Worm (Caenorhabditis elegans) whole organism, L2 larva: ENCODE data around the gene dhhc-5.

ENCODE experiments used
- R02D3.7 ChIP-seq: fragments of 150-350 bp; optimal IDR thresholded peaks from 2 replicates; lab custom pipeline; 2014; ENCODE audit warnings: missing biosample characterization, missing genetic modification characterization
- blmp-1 ChIP-seq: sonication (generic microtip); optimal IDR thresholded peaks from 2 replicates; lab custom pipeline; 2017; ENCODE audit warnings: missing genetic modification characterization, mild to moderate bottlenecking, missing compliant biosample characterization, antibody characterized with exemption, moderate library complexity; ENCODE audit not compliant: insufficient read depth
- ceh-16 ChIP-seq: fragments of 150-350 bp; optimal IDR thresholded peaks from 2 replicates; lab custom pipeline; 2014; ENCODE audit warnings: missing biosample characterization, missing genetic modification characterization
- crh-2 ChIP-seq: sonication (generic microtip); optimal IDR thresholded peaks from 2 replicates; lab custom pipeline; 2017; ENCODE audit warnings: missing biosample characterization, missing genetic modification characterization
- fos-1 ChIP-seq: fragments of 150-350 bp; optimal IDR thresholded peaks from 2 replicates; lab custom pipeline; 2014; ENCODE audit warnings: missing biosample characterization, missing genetic modification characterization
- gmeb-1 ChIP-seq: fragments of 150-350 bp; optimal IDR thresholded peaks from 2 replicates; lab custom pipeline; 2014; ENCODE audit warnings: missing biosample characterization, missing genetic modification characterization
- lin-13 ChIP-seq: fragments of 150-350 bp; optimal IDR thresholded peaks from 2 replicates; lab custom pipeline; 2014; ENCODE audit warnings: missing biosample characterization, missing genetic modification reagents, missing genetic modification characterization
- lsy-2 ChIP-seq, 2 experiments: fragments of 150-350 bp in 1 of 2; sonication (generic microtip) in 1 of 2; optimal IDR thresholded peaks; 2 replicates each; lab custom pipeline; 2014 to 2017; ENCODE audit warnings: missing biosample characterization in 2 of 2, missing genetic modification characterization in 2 of 2
- nhr-21 ChIP-seq: fragments of 150-350 bp; optimal IDR thresholded peaks from 2 replicates; lab custom pipeline; 2014; ENCODE audit warnings: missing biosample characterization, missing genetic modification characterization
- sem-4 ChIP-seq: fragments of 150-350 bp; optimal IDR thresholded peaks from 2 replicates; lab custom pipeline; 2014; ENCODE audit warnings: missing biosample characterization, missing genetic modification reagents, missing genetic modification characterization
- sma-3 ChIP-seq: sonication (generic microtip); optimal IDR thresholded peaks from 2 replicates; lab custom pipeline; 2016; ENCODE audit warnings: missing genetic modification reagents, missing genetic modification characterization, missing compliant biosample characterization
- sma-9 ChIP-seq, 2 experiments: fragments of 150-350 bp in 1 of 2; sonication (generic microtip) in 1 of 2; optimal IDR thresholded peaks; 2 replicates each; lab custom pipeline; 2014 to 2016; ENCODE audit warnings: missing genetic modification characterization in 2 of 2, mild to moderate bottlenecking in 1 of 2, missing biosample characterization in 1 of 2, missing compliant biosample characterization in 1 of 2, missing genetic modification reagents in 1 of 2, moderate library complexity in 1 of 2

dhhc-5 gene

DNA sequence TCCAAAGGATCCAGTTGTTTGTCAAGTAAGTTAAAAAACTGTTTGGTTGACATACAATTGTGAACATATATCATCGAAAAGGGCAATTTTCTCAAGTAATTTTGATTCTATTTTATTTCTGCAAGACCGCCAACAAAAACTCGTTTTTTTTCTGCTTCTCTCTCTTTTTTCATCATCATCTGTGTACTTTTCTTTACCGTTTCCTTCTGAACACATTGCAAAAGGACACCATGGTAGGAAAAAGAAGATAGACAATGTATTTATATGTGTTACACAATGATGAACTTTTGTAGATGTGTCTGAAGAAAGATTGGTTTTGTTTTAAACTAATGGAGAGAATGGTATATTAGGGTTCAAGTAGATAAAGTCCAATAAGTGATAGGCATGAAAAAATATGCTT lies 50.0 kb downstream of the dhhc-5 start (continued):
- peak; percentile 11 for TF ChIP-seq nhr-21

DNA sequence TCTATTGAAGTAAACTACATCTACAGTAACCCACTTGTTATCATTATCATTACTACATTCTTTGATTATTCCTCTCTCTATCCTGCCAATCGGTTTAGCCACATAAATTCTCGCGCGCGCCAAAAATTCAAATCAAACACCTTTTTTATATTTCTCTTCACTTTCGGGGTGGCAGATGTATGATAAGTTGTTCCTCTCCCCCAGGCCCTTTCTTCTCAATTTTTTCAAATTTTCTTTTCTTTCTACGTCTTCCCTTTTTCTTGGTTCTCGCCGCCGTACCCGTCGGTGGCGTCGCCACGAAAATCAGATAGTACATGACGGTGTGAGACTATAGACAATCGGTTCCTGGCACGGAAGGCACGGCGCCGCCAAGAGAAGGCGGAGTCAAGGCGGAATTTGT lies 50.9 kb downstream of the dhhc-5 start, which contains the start of gene R05H11.2:
R05H11.2 (plus strand) TSS at position 333 of the 400 bp plus-strand sequence.
- TF ChIP-seq R02D3.7 (tag; lab: Kevin White, UChicago): no peak
- peak in 1 of 2 experiments; percentile 31 for TF ChIP-seq lsy-2 (tag; optimal IDR thresholded peaks at IDR 0.05; lab: Kevin White, UChicago)
- TF ChIP-seq lin-13 (GFP tag; lab: Kevin White, UChicago): no peak
- TF ChIP-seq nhr-21: peak; percentile 49
- peak; percentile 27 for TF ChIP-seq fos-1 (tag; lab: Kevin White, UChicago)
- peak; percentile 36 for TF ChIP-seq blmp-1 (tag; lab: Kevin White, UChicago)
- peak; percentile 29 for TF ChIP-seq ceh-16 (tag; lab: Kevin White, UChicago)
- no peak for TF ChIP-seq sem-4
- peak; percentile 41 for TF ChIP-seq sma-9 (GFP tag; optimal IDR thresholded peaks at IDR 0.05; lab: Kevin White, UChicago)
- no peak for TF ChIP-seq sma-9 (tag; optimal IDR thresholded peaks at IDR 0.05; lab: Kevin White, UChicago)
- peak; percentile 36 for TF ChIP-seq crh-2 (tag; lab: Kevin White, UChicago)
- TF ChIP-seq sma-3 (GFP tag; lab: Kevin White, UChicago): peak; percentile 80
- peak; percentile 58 for TF ChIP-seq gmeb-1 (tag; lab: Kevin White, UChicago)
